Fruit fly (Drosophila melanogaster) whole organism, embryonic: ENCODE results near the gene HemK1.

Experiments
- Antp ChIP-seq: fragments of 200-800 bp; sonication (Bioruptor generic); optimal IDR thresholded peaks from 3 replicates; lab custom pipeline; 2016; ENCODE audit warnings: missing biosample characterization, missing genetic modification characterization
- B-H2 ChIP-seq: fragments of 200-800 bp; sonication (Bioruptor generic); optimal IDR thresholded peaks from 2 replicates; lab custom pipeline; 2018; ENCODE audit warnings: missing biosample characterization, mild to moderate bottlenecking, missing genetic modification characterization
- Bdp1 ChIP-seq: fragments of 200-800 bp; sonication (Bioruptor generic); optimal IDR thresholded peaks from 3 replicates; lab custom pipeline; 2016; ENCODE audit warnings: missing biosample characterization, missing genetic modification characterization
- CG10462 ChIP-seq: fragments of 200-800 bp; sonication (Bioruptor generic); optimal IDR thresholded peaks from 2 replicates; lab custom pipeline; 2016; ENCODE audit warnings: missing biosample characterization, missing genetic modification characterization
- CG12659 ChIP-seq: fragments of 200-800 bp; sonication (Bioruptor generic); optimal IDR thresholded peaks from 3 replicates; lab custom pipeline; 2017; ENCODE audit warnings: mild to moderate bottlenecking, missing biosample characterization, missing genetic modification reagents, missing genetic modification characterization
- CG13123 ChIP-seq: fragments of 200-800 bp; sonication (Bioruptor generic); optimal IDR thresholded peaks from 2 replicates; lab custom pipeline; 2016; ENCODE audit warnings: missing biosample characterization, missing genetic modification characterization
- CG1529 ChIP-seq: fragments of 200-800 bp; sonication (Bioruptor generic); optimal IDR thresholded peaks from 3 replicates; lab custom pipeline; 2018; ENCODE audit warnings: missing biosample characterization, missing genetic modification characterization
- CG17361 ChIP-seq: fragments of 200-800 bp; sonication (Bioruptor generic); IDR thresholded peaks from 3 replicates; pipeline ENCODE4 v1.3.6; 2022; ENCODE audit warnings: missing biosample characterization, missing genetic modification characterization
- CG17802 ChIP-seq: fragments of 200-800 bp; sonication (Bioruptor generic); optimal IDR thresholded peaks from 2 replicates; lab custom pipeline; 2018; ENCODE audit warnings: missing biosample characterization, mild to moderate bottlenecking, missing genetic modification characterization, moderate library complexity
- CG30431 ChIP-seq: fragments of 200-800 bp; sonication (Bioruptor generic); optimal IDR thresholded peaks from 2 replicates; lab custom pipeline; 2017; ENCODE audit warnings: missing biosample characterization, missing genetic modification characterization
- CG3163 ChIP-seq: fragments of 200-800 bp; sonication (Bioruptor generic); optimal IDR thresholded peaks from 3 replicates; lab custom pipeline; 2016; ENCODE audit warnings: missing biosample characterization, missing genetic modification characterization
- CG4328 ChIP-seq: fragments of 200-800 bp; sonication (Bioruptor generic); optimal IDR thresholded peaks from 3 replicates; lab custom pipeline; 2017; ENCODE audit warnings: missing biosample characterization, missing genetic modification reagents, missing genetic modification characterization
- CG43689 ChIP-seq: fragments of 200-800 bp; sonication (Bioruptor generic); IDR thresholded peaks from 2 replicates; pipeline ENCODE4 v1.3.6; 2022; ENCODE audit warnings: missing biosample characterization, missing genetic modification characterization
- CG4707 ChIP-seq: fragments of 200-800 bp; sonication (Bioruptor generic); optimal IDR thresholded peaks from 2 replicates; lab custom pipeline; 2018; ENCODE audit warnings: missing biosample characterization, mild to moderate bottlenecking, missing genetic modification characterization, moderate library complexity
- CG6654 ChIP-seq: fragments of 200-800 bp; sonication (Bioruptor generic); optimal IDR thresholded peaks from 2 replicates; lab custom pipeline; 2017; ENCODE audit warnings: missing biosample characterization, mild to moderate bottlenecking, missing genetic modification characterization
- CG6791 ChIP-seq: fragments of 200-800 bp; sonication (Bioruptor generic); IDR thresholded peaks from 3 replicates; pipeline ENCODE4 v1.3.6; 2022; ENCODE audit warnings: missing biosample characterization, missing genetic modification characterization; ENCODE audit not compliant: partially characterized antibody
- CG7963 ChIP-seq: fragments of 200-800 bp; sonication (Bioruptor generic); IDR thresholded peaks from 3 replicates; pipeline ENCODE4 v1.3.6; 2022; ENCODE audit warnings: missing biosample characterization, missing genetic modification characterization; ENCODE audit not compliant: partially characterized antibody
- CG8089 ChIP-seq: fragments of 200-800 bp; sonication (Bioruptor generic); optimal IDR thresholded peaks from 3 replicates; lab custom pipeline; 2016; ENCODE audit warnings: missing biosample characterization, missing genetic modification characterization
- CTCF ChIP-seq: fragments of 200-800 bp; sonication (Bioruptor generic); optimal IDR thresholded peaks from 2 replicates; lab custom pipeline; 2017; ENCODE audit warnings: missing biosample characterization, mild to moderate bottlenecking, missing genetic modification characterization, moderate library complexity
- Dip3 ChIP-seq: fragments of 200-800 bp; sonication (Bioruptor generic); optimal IDR thresholded peaks from 3 replicates; lab custom pipeline; 2016; ENCODE audit warnings: missing biosample characterization, missing genetic modification characterization
- Dll ChIP-seq: fragments of 200-800 bp; sonication (Bioruptor generic); IDR thresholded peaks from 4 replicates; pipeline ENCODE4 v1.3.6; 2022; ENCODE audit warnings: missing biosample characterization, missing genetic modification characterization; ENCODE audit not compliant: partially characterized antibody
- Ets97D ChIP-seq: fragments of 200-800 bp; sonication (Bioruptor generic); optimal IDR thresholded peaks from 3 replicates; lab custom pipeline; 2016; ENCODE audit warnings: missing biosample characterization, missing genetic modification characterization
- Gug ChIP-seq: fragments of 200-800 bp; sonication (Bioruptor generic); IDR thresholded peaks from 4 replicates; pipeline ENCODE4 v1.3.6; 2022; ENCODE audit warnings: missing biosample characterization, missing genetic modification characterization
- HHEX ChIP-seq: fragments of 200-800 bp; sonication (Bioruptor generic); optimal IDR thresholded peaks from 3 replicates; lab custom pipeline; 2017; ENCODE audit warnings: missing biosample characterization, mild to moderate bottlenecking, missing genetic modification characterization, missing genetic modification reagents
- HLH54F ChIP-seq: fragments of 200-800 bp; sonication (Bioruptor generic); optimal IDR thresholded peaks from 3 replicates; lab custom pipeline; 2016; ENCODE audit warnings: missing biosample characterization, missing genetic modification characterization
- Mes4 ChIP-seq: fragments of 200-800 bp; sonication (Bioruptor generic); optimal IDR thresholded peaks from 2 replicates; lab custom pipeline; 2016; ENCODE audit warnings: missing biosample characterization, missing genetic modification characterization
- Neu2 ChIP-seq: fragments of 200-800 bp; sonication (Bioruptor generic); optimal IDR thresholded peaks from 3 replicates; lab custom pipeline; 2016; ENCODE audit warnings: missing biosample characterization, missing genetic modification characterization, borderline replicate concordance
- Nf-YB ChIP-seq: fragments of 200-800 bp; sonication (Bioruptor generic); optimal IDR thresholded peaks from 3 replicates; lab custom pipeline; 2019; ENCODE audit warnings: missing biosample characterization, mild to moderate bottlenecking, missing genetic modification characterization, moderate library complexity
- Optix ChIP-seq: fragments of 200-800 bp; sonication (Bioruptor generic); IDR thresholded peaks from 3 replicates; pipeline ENCODE4 v1.3.6; 2022; ENCODE audit warnings: missing biosample characterization, missing genetic modification characterization
- Rx ChIP-seq: fragments of 200-800 bp; sonication (Bioruptor generic); IDR thresholded peaks from 2 replicates; pipeline ENCODE4 v1.3.6; 2022; ENCODE audit warnings: missing biosample characterization, missing genetic modification characterization
- Sin3A ChIP-seq: fragments of >200 bp; optimal IDR thresholded peaks from 2 replicates; lab custom pipeline; 2018
- Sry-β ChIP-seq: fragments of 200-800 bp; sonication (Bioruptor generic); optimal IDR thresholded peaks from 2 replicates; lab custom pipeline; 2018; ENCODE audit warnings: missing biosample characterization, mild to moderate bottlenecking, missing genetic modification characterization, moderate library complexity
- TFAM ChIP-seq: fragments of 200-800 bp; sonication (Bioruptor generic); optimal IDR thresholded peaks from 2 replicates; lab custom pipeline; 2017; ENCODE audit warnings: missing biosample characterization, missing genetic modification characterization, inconsistent platforms
- YL-1 ChIP-seq: fragments of 200-800 bp; sonication (Bioruptor generic); optimal IDR thresholded peaks from 3 replicates; lab custom pipeline; 2017; ENCODE audit warnings: missing biosample characterization, mild to moderate bottlenecking, missing genetic modification characterization
- cato ChIP-seq: fragments of 200-800 bp; sonication (Bioruptor generic); optimal IDR thresholded peaks from 2 replicates; lab custom pipeline; 2016; ENCODE audit warnings: missing biosample characterization, missing genetic modification characterization, borderline replicate concordance
- cg ChIP-seq: fragments of 200-800 bp; sonication (Bioruptor generic); optimal IDR thresholded peaks from 3 replicates; lab custom pipeline; 2019; ENCODE audit warnings: missing biosample characterization, mild to moderate bottlenecking, missing genetic modification characterization, moderate library complexity
- corto ChIP-seq: fragments of 200-800 bp; sonication (Bioruptor generic); optimal IDR thresholded peaks from 2 replicates; lab custom pipeline; 2016; ENCODE audit warnings: missing biosample characterization, mild to moderate bottlenecking, missing genetic modification characterization, moderate library complexity
- dan ChIP-seq: fragments of 200-800 bp; sonication (Bioruptor generic); IDR thresholded peaks from 2 replicates; pipeline ENCODE4 v1.3.6; 2022; ENCODE audit warnings: missing biosample characterization, missing genetic modification characterization
- gfzf ChIP-seq: fragments of 200-800 bp; sonication (Bioruptor generic); optimal IDR thresholded peaks from 2 replicates; lab custom pipeline; 2016; ENCODE audit warnings: missing biosample characterization, mild to moderate bottlenecking, missing genetic modification characterization, moderate library complexity
- jigr1 ChIP-seq: fragments of 200-800 bp; sonication (Bioruptor generic); IDR thresholded peaks from 3 replicates; pipeline ENCODE4 v1.3.6; 2022; ENCODE audit warnings: missing biosample characterization, missing genetic modification characterization
- lola ChIP-seq, 3 experiments: fragments of >200 bp in 2 of 3; fragments of 200-800 bp in 1 of 3; sonication (Bioruptor generic) in 1 of 3; optimal IDR thresholded peaks; 2 replicates each; lab custom pipeline; 2017 to 2019; ENCODE audit warnings: missing biosample characterization in 3 of 3, missing genetic modification characterization in 3 of 3, mild to moderate bottlenecking in 1 of 3, moderate library complexity in 1 of 3
- mam ChIP-seq: fragments of 200-800 bp; sonication (Bioruptor generic); optimal IDR thresholded peaks from 3 replicates; lab custom pipeline; 2016; ENCODE audit warnings: missing biosample characterization, missing genetic modification characterization
- pnt ChIP-seq: fragments of 200-800 bp; sonication (Bioruptor generic); optimal IDR thresholded peaks from 3 replicates; lab custom pipeline; 2016; ENCODE audit warnings: missing biosample characterization, missing genetic modification characterization
- pzg ChIP-seq: fragments of 200-800 bp; sonication (Bioruptor generic); optimal IDR thresholded peaks from 3 replicates; lab custom pipeline; 2018; ENCODE audit warnings: missing biosample characterization, mild to moderate bottlenecking, missing genetic modification characterization, moderate library complexity
- slbo ChIP-seq: fragments of 200-800 bp; sonication (Bioruptor generic); IDR thresholded peaks from 2 replicates; pipeline ENCODE4 v1.3.6; 2022; ENCODE audit warnings: missing biosample characterization, missing genetic modification characterization
- ttk ChIP-seq: fragments of 200-800 bp; sonication (Bioruptor generic); IDR thresholded peaks from 2 replicates; pipeline ENCODE4 v2.1.2; 2022; ENCODE audit warnings: missing biosample characterization, missing genetic modification characterization
- twi ChIP-seq: fragments of 200-800 bp; optimal IDR thresholded peaks from 2 replicates; lab custom pipeline; 2019; ENCODE audit warnings: missing biosample characterization, mild to moderate bottlenecking, missing genetic modification characterization, moderate library complexity
- wek ChIP-seq: fragments of 200-800 bp; sonication (Bioruptor generic); optimal IDR thresholded peaks from 3 replicates; lab custom pipeline; 2018; ENCODE audit warnings: missing biosample characterization, mild to moderate bottlenecking, missing genetic modification characterization, moderate library complexity
- zfh2 ChIP-seq: fragments of 200-800 bp; sonication (Bioruptor generic); optimal IDR thresholded peaks from 2 replicates; lab custom pipeline; 2016; ENCODE audit warnings: missing biosample characterization, missing genetic modification characterization

The HemK1 gene

DNA sequence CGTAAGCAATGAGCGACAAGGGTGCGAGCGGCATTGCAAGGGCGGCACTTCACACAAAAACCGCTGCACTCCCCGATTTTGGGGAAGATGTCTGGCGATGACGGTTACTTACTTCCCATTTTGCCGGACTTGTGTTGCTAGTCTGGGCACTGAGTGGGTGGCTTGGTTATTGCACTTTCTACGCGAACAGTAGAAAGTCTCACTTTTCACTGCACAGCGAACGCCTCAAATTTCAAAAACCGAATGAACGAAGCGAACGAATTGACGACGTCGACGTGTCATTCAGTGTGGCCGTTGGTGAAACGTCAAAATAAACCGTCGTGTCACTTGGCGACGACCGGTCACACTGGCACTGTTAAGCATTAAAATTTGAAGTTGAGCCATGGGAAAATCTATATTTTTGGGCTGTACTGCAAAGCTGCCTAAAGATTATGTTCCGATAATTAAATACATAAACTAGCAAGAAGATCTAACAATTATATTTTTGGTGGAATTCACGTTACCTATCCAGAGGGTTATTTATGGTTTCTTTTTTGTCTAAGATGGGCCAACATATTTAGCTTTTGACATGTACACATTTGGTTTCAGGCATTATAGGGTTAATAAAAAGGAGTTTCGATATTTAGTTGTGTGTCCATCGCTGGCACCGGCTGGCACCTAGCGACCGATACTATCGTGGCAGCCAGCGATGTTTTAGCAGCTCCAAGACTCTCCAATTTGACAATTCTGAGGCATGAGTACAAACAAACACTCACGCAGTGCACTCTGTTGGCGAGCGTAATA is 12.9 kb upstream of the HemK1 start, which contains the start of the genes Sec61alpha and Daxx (continued):
- TF ChIP-seq Dll (GFP tag; lab: Robert Waterston, UW): peak; percentile 97
- TF ChIP-seq Mes4 (GFP tag; lab: Kevin White, UChicago): peak; percentile 65
- peak; percentile 21 for TF ChIP-seq CG17802 (tag; lab: Kevin White, UChicago)
- TF ChIP-seq YL-1 (GFP tag; lab: Kevin White, UChicago): peak; percentile 9
- peak; percentile 93 for TF ChIP-seq Ets97D (GFP tag; lab: Kevin White, UChicago)
- peak in 1 of 3 experiments; percentile 67 for TF ChIP-seq lola (GFP tag; optimal IDR thresholded peaks at IDR 0.05; lab: Kevin White, UChicago)
- peak; percentile 93 for TF ChIP-seq Dip3
- TF ChIP-seq CG7963 (GFP tag; lab: Robert Waterston, UW): peak; percentile 100
- peak; percentile 65 for TF ChIP-seq CG4328 (GFP tag; lab: Kevin White, UChicago)
- TF ChIP-seq corto: peak; percentile 79
- TF ChIP-seq Gug (GFP tag; lab: Robert Waterston, UW): peak; percentile 92
- no peak for TF ChIP-seq cg (GFP tag; lab: Kevin White, UChicago)
- peak; percentile 85 for TF ChIP-seq CG12659 (GFP tag; lab: Kevin White, UChicago)
- peak; percentile 37 for TF ChIP-seq Nf-YB (GFP tag; lab: Kevin White, UChicago)
- peak; percentile 68 for TF ChIP-seq HHEX
- peak; percentile 30 for TF ChIP-seq CG6654 (GFP tag; lab: Kevin White, UChicago)
- TF ChIP-seq jigr1 (GFP tag; lab: Robert Waterston, UW): peak; percentile 69; the same call in 2 of the 3 replicates
- peak; percentile 20 for TF ChIP-seq CTCF (GFP tag; lab: Kevin White, UChicago)
- peak; percentile 100 for TF ChIP-seq CG6791
- peak; percentile 94 for TF ChIP-seq HLH54F
- no peak for TF ChIP-seq TFAM
- peak; percentile 89 for TF ChIP-seq pzg (GFP tag; lab: Kevin White, UChicago)
- peak; percentile 73; the same call in 1 of the 2 replicates for TF ChIP-seq ttk (GFP tag; lab: Robert Waterston, UW)
- peak; percentile 84 for TF ChIP-seq cato (GFP tag; lab: Kevin White, UChicago)
- peak; percentile 38; the same call in 1 of the 2 replicates for TF ChIP-seq CG43689 (GFP tag; lab: Robert Waterston, UW)
- TF ChIP-seq CG13123 (GFP tag; lab: Kevin White, UChicago): peak; percentile 80
- TF ChIP-seq pnt (GFP tag; lab: Kevin White, UChicago): peak; percentile 91
- TF ChIP-seq CG30431 (GFP tag; lab: Kevin White, UChicago): peak; percentile 60
- peak; percentile 62; the same call in 2 of the 3 replicates for TF ChIP-seq Optix (GFP tag; lab: Robert Waterston, UW)
- TF ChIP-seq Sin3A (lab: Kevin White, UChicago): peak; percentile 98
- peak; percentile 83 for TF ChIP-seq CG17361 (GFP tag; lab: Robert Waterston, UW)
- TF ChIP-seq Neu2 (GFP tag; lab: Kevin White, UChicago): peak; percentile 36
- TF ChIP-seq slbo (GFP tag; lab: Robert Waterston, UW): peak; percentile 93
- no peak for TF ChIP-seq CG4707
- TF ChIP-seq CG1529 (GFP tag; lab: Kevin White, UChicago): peak; percentile 50
- peak; percentile 50 for TF ChIP-seq CG10462 (GFP tag; lab: Kevin White, UChicago)
- peak; percentile 73 for TF ChIP-seq CG3163 (GFP tag; lab: Kevin White, UChicago)
- peak; percentile 78 for TF ChIP-seq B-H2 (GFP tag; lab: Kevin White, UChicago)
- TF ChIP-seq Sry-β (GFP tag; lab: Kevin White, UChicago): peak; percentile 35
- TF ChIP-seq zfh2: peak; percentile 96
- peak; percentile 74 for TF ChIP-seq twi
- peak; percentile 77 for TF ChIP-seq Bdp1 (GFP tag; lab: Kevin White, UChicago)
- peak; percentile 32; the same call in 1 of the 2 replicates for TF ChIP-seq Rx
- TF ChIP-seq mam (GFP tag; lab: Kevin White, UChicago): peak; percentile 95
- no peak for TF ChIP-seq dan
- peak; percentile 79 for TF ChIP-seq CG8089 (GFP tag; lab: Kevin White, UChicago)
- TF ChIP-seq Antp: peak; percentile 93
- TF ChIP-seq wek: peak; percentile 12
- peak; percentile 93 for TF ChIP-seq gfzf (GFP tag; lab: Kevin White, UChicago)
